Worm (Caenorhabditis elegans) whole organism, L4 larva: ENCODE data around the gene hsd-3.
A peak's percentile ranks its signal among the peaks of the same experiment; 100 is the strongest.

Source experiments
- D1046.2 ChIP-seq: fragments of 200-800 bp; sonication (Bioruptor generic); IDR thresholded peaks from 2 replicates; pipeline ENCODE4 v1.3.6; 2022; ENCODE audit warnings: missing genetic modification characterization, missing compliant biosample characterization
- T26A8.4 ChIP-seq: fragments of 200-800 bp; sonication (Bioruptor generic); IDR thresholded peaks from 2 replicates; pipeline ENCODE4 v1.3.6; 2022; ENCODE audit warnings: missing genetic modification characterization, missing compliant biosample characterization
- Y105C5A.15 ChIP-seq: fragments of 200-800 bp; sonication (Bioruptor generic); IDR thresholded peaks from 2 replicates; pipeline ENCODE4 v1.3.6; 2022; ENCODE audit warnings: missing genetic modification characterization, missing compliant biosample characterization
- aly-2 ChIP-seq: sonication (generic microtip); optimal IDR thresholded peaks from 2 replicates; lab custom pipeline; 2018; ENCODE audit warnings: missing biosample characterization, missing genetic modification characterization
- ceh-20 ChIP-seq: fragments of 200-800 bp; sonication (Bioruptor generic); IDR thresholded peaks from 2 replicates; pipeline ENCODE4 v1.3.6; 2022; ENCODE audit warnings: missing genetic modification reagents, missing genetic modification characterization, missing compliant biosample characterization
- ceh-44 ChIP-seq: fragments of 200-800 bp; sonication (Bioruptor generic); IDR thresholded peaks from 2 replicates; pipeline ENCODE4 v1.3.6; 2022; ENCODE audit warnings: missing genetic modification reagents, missing genetic modification characterization, missing compliant biosample characterization
- ces-1 ChIP-seq: fragments of 150-350 bp; sonication (generic microtip); optimal IDR thresholded peaks from 4 replicates; lab custom pipeline; 2014; ENCODE audit warnings: missing biosample characterization, missing genetic modification reagents, missing genetic modification characterization
- daf-16 ChIP-seq, 3 experiments: sonication (generic microtip); optimal IDR thresholded peaks; 2 replicates each; lab custom pipeline; 2016 to 2017; ENCODE audit warnings: missing genetic modification characterization in 3 of 3, missing genetic modification reagents in 3 of 3, mild to moderate bottlenecking in 2 of 3, missing compliant biosample characterization in 2 of 3, missing biosample characterization in 1 of 3, moderate library complexity in 1 of 3
- daf-19 ChIP-seq: fragments of 200-800 bp; sonication (Bioruptor generic); conservative IDR thresholded peaks from 2 replicates; pipeline ENCODE4 v1.3.6; 2022; ENCODE audit warnings: missing genetic modification characterization, missing compliant biosample characterization
- dmd-6 ChIP-seq: fragments of 200-800 bp; sonication (Bioruptor generic); IDR thresholded peaks from 2 replicates; pipeline ENCODE4 v1.3.6; 2022; ENCODE audit warnings: missing genetic modification reagents, missing genetic modification characterization, missing compliant biosample characterization
- dmd-9 ChIP-seq: fragments of 200-800 bp; sonication (Bioruptor generic); IDR thresholded peaks from 2 replicates; pipeline ENCODE4 v1.3.6; 2022; ENCODE audit warnings: missing genetic modification reagents, missing genetic modification characterization, missing compliant biosample characterization
- duxl-1 ChIP-seq: sonication (generic microtip); optimal IDR thresholded peaks from 2 replicates; lab custom pipeline; 2016; ENCODE audit warnings: mild to moderate bottlenecking, missing genetic modification characterization, moderate library complexity, missing compliant biosample characterization; ENCODE audit not compliant: poor library complexity
- egl-27 ChIP-seq: sonication (generic microtip); optimal IDR thresholded peaks from 3 replicates; lab custom pipeline; 2017; ENCODE audit warnings: missing biosample characterization, missing genetic modification reagents, missing genetic modification characterization
- fkh-10 ChIP-seq: fragments of 150-350 bp; optimal IDR thresholded peaks from 2 replicates; lab custom pipeline; 2014; ENCODE audit warnings: missing biosample characterization, missing genetic modification reagents, missing genetic modification characterization
- gei-8 ChIP-seq: fragments of 200-800 bp; sonication (Bioruptor generic); optimal IDR thresholded peaks from 2 replicates; lab custom pipeline; 2018; ENCODE audit warnings: mild to moderate bottlenecking, missing genetic modification characterization, missing compliant biosample characterization
- hif-1 ChIP-seq, 2 experiments: sonication (generic microtip); optimal IDR thresholded peaks; 2 replicates each; lab custom pipeline; 2016 to 2017; ENCODE audit warnings: missing compliant biosample characterization in 2 of 2, missing genetic modification characterization in 2 of 2, missing genetic modification reagents in 2 of 2, missing genotype in 2 of 2, mild to moderate bottlenecking in 1 of 2
- hlh-11 ChIP-seq: fragments of 200-800 bp; sonication (Bioruptor generic); optimal IDR thresholded peaks from 2 replicates; lab custom pipeline; 2018; ENCODE audit warnings: mild to moderate bottlenecking, missing genetic modification characterization, missing compliant biosample characterization
- hlh-30 ChIP-seq: sonication (generic microtip); optimal IDR thresholded peaks from 2 replicates; lab custom pipeline; 2017; ENCODE audit warnings: antibody characterized with exemption, mild to moderate bottlenecking, missing genetic modification characterization, missing compliant biosample characterization; ENCODE audit not compliant: insufficient read depth
- lim-7 ChIP-seq: fragments of 200-800 bp; sonication (Bioruptor generic); IDR thresholded peaks from 2 replicates; pipeline ENCODE4 v1.3.6; 2022; ENCODE audit warnings: missing genetic modification characterization, missing compliant biosample characterization
- lin-15B ChIP-seq: fragments of 150-350 bp; sonication (generic microtip); optimal IDR thresholded peaks from 3 replicates; lab custom pipeline; 2014; ENCODE audit warnings: missing biosample characterization, missing genetic modification characterization
- lin-29 ChIP-seq: fragments of 200-800 bp; sonication (Bioruptor generic); IDR thresholded peaks from 2 replicates; pipeline ENCODE4 v1.3.6; 2022; ENCODE audit warnings: missing genetic modification reagents, missing genetic modification characterization, missing compliant biosample characterization
- mdt-29 ChIP-seq: fragments of 200-800 bp; sonication (Bioruptor generic); IDR thresholded peaks from 2 replicates; pipeline ENCODE4 v1.3.6; 2022; ENCODE audit warnings: missing genetic modification reagents, missing genetic modification characterization, missing compliant biosample characterization
- mxl-2 ChIP-seq: fragments of 200-800 bp; sonication (Bioruptor generic); conservative IDR thresholded peaks from 2 replicates; pipeline ENCODE4 v1.3.6; 2022; ENCODE audit warnings: missing genetic modification reagents, missing genetic modification characterization, missing compliant biosample characterization
- nhr-10 ChIP-seq: fragments of 150-350 bp; optimal IDR thresholded peaks from 2 replicates; lab custom pipeline; 2014; ENCODE audit warnings: missing biosample characterization, missing genetic modification characterization
- nhr-11 ChIP-seq: fragments of 150-350 bp; optimal IDR thresholded peaks from 2 replicates; lab custom pipeline; 2014; ENCODE audit warnings: missing biosample characterization, missing genetic modification characterization
- nhr-111 ChIP-seq: fragments of 200-800 bp; sonication (Bioruptor generic); optimal IDR thresholded peaks from 2 replicates; lab custom pipeline; 2018; ENCODE audit warnings: mild to moderate bottlenecking, missing genetic modification characterization, missing compliant biosample characterization
- nhr-42 ChIP-seq: fragments of 200-800 bp; sonication (Bioruptor generic); IDR thresholded peaks from 2 replicates; pipeline ENCODE4 v1.3.6; 2022; ENCODE audit warnings: missing genetic modification characterization, missing compliant biosample characterization
- nhr-6 ChIP-seq: fragments of 150-350 bp; optimal IDR thresholded peaks from 2 replicates; lab custom pipeline; 2014; ENCODE audit warnings: missing biosample characterization, missing genetic modification characterization
- nhr-77 ChIP-seq: fragments of 150-350 bp; optimal IDR thresholded peaks from 2 replicates; lab custom pipeline; 2014; ENCODE audit warnings: missing biosample characterization, missing genetic modification characterization
- pha-4 ChIP-seq, 2 experiments: fragments of 150-350 bp in 1 of 2; fragments of 200-800 bp in 1 of 2; sonication (Bioruptor generic) in 1 of 2; IDR thresholded peaks in 1 of 2; optimal IDR thresholded peaks in 1 of 2; 2 replicates each; pipeline versions ENCODE4 v1.3.6 to Lab custom; 2014 to 2022; ENCODE audit warnings: missing genetic modification characterization in 2 of 2, missing genetic modification reagents in 2 of 2, missing biosample characterization in 1 of 2, missing compliant biosample characterization in 1 of 2
- php-3 ChIP-seq: fragments of 200-800 bp; sonication (Bioruptor generic); IDR thresholded peaks from 2 replicates; pipeline ENCODE4 v1.3.6; 2022; ENCODE audit warnings: missing genetic modification reagents, missing genetic modification characterization, missing compliant biosample characterization
- saeg-2 ChIP-seq: fragments of 200-800 bp; sonication (Bioruptor generic); IDR thresholded peaks from 2 replicates; pipeline ENCODE4 v1.3.6; 2022; ENCODE audit warnings: missing genetic modification reagents, missing genetic modification characterization, missing compliant biosample characterization
- set-16 ChIP-seq: fragments of 200-800 bp; sonication (Bioruptor generic); IDR thresholded peaks from 2 replicates; pipeline ENCODE4 v1.3.6; 2022; ENCODE audit warnings: missing genetic modification reagents, missing genetic modification characterization, missing compliant biosample characterization
- snpc-4 ChIP-seq: fragments of 150-350 bp; optimal IDR thresholded peaks from 2 replicates; lab custom pipeline; 2014; ENCODE audit warnings: missing biosample characterization, missing genetic modification characterization
- spr-1 ChIP-seq: sonication (generic microtip); optimal IDR thresholded peaks from 2 replicates; lab custom pipeline; 2016; ENCODE audit warnings: mild to moderate bottlenecking, missing genetic modification characterization, missing compliant biosample characterization
- unc-62 ChIP-seq, 3 experiments: fragments of 150-350 bp in 1 of 3; sonication (generic microtip); optimal IDR thresholded peaks in 2 of 3; peaks in 1 of 3; 1 replicate in 1 of 3; 2 replicates in 2 of 3; lab custom pipeline; 2014 to 2017; ENCODE audit warnings: missing biosample characterization in 3 of 3, missing genetic modification characterization in 3 of 3, missing genetic modification reagents in 3 of 3, missing genotype in 1 of 3
- zip-11 ChIP-seq: fragments of 200-800 bp; sonication (Bioruptor generic); IDR thresholded peaks from 2 replicates; pipeline ENCODE4 v1.3.6; 2022; ENCODE audit warnings: missing genetic modification characterization, missing compliant biosample characterization
- zip-2 ChIP-seq: fragments of 150-350 bp; optimal IDR thresholded peaks from 2 replicates; lab custom pipeline; 2014; ENCODE audit warnings: missing biosample characterization, missing genetic modification characterization

hsd-3 gene

ce11 chrX:5024300-5024699 is 15.2 kb downstream of the hsd-3 start, which contains the start of gene ZC449.1:
TSS of gene ZC449.1 (plus strand) at chrX:5024420.
- TF ChIP-seq gei-8 (GFP tag; lab: Kevin White, UChicago) (no peak), nhr-11 (tag; lab: Kevin White, UChicago) (no peak), unc-62 (GFP tag; optimal IDR thresholded peaks at IDR 0.05 in 1 of 2; lab: Kevin White, UChicago) (peak in 1 of 2 experiments; percentile 17), unc-62 (tag; optimal IDR thresholded peaks at IDR 0.05; lab: Kevin White, UChicago) (no peak)

- TF ChIP-seq saeg-2 (GFP tag; lab: Robert Waterston, UW): no peak
- no peak for TF ChIP-seq lin-29 (GFP tag; lab: Robert Waterston, UW)
- TF ChIP-seq dmd-6 (GFP tag; lab: Robert Waterston, UW): no peak
- TF ChIP-seq Y105C5A.15 (GFP tag; lab: Robert Waterston, UW): no peak
- TF ChIP-seq nhr-77: no peak
- TF ChIP-seq duxl-1 (tag; lab: Kevin White, UChicago): no peak
- TF ChIP-seq T26A8.4 (GFP tag; lab: Robert Waterston, UW): no peak
- TF ChIP-seq zip-2 (tag; lab: Kevin White, UChicago): no peak
- no peak for TF ChIP-seq daf-19 (GFP tag; lab: Robert Waterston, UW)
- no peak for TF ChIP-seq dmd-9 (GFP tag; lab: Robert Waterston, UW)
- no peak for TF ChIP-seq zip-11 (GFP tag; lab: Robert Waterston, UW)
- no peak for TF ChIP-seq lim-7 (GFP tag; lab: Robert Waterston, UW)
- TF ChIP-seq pha-4 (GFP tag; IDR thresholded peaks at IDR 0.05; lab: Robert Waterston, UW): no peak
- no peak for TF ChIP-seq pha-4 (tag; optimal IDR thresholded peaks at IDR 0.05; lab: Kevin White, UChicago)
- TF ChIP-seq aly-2: no peak
- no peak for TF ChIP-seq ceh-44
- no peak for TF ChIP-seq nhr-111
- TF ChIP-seq nhr-6 (tag; lab: Kevin White, UChicago): no peak
- TF ChIP-seq set-16 (GFP tag; lab: Robert Waterston, UW): no peak
- no peak for TF ChIP-seq hlh-11 (tag; lab: Kevin White, UChicago)
These were observed 17.4 kb downstream of the hsd-3 start for ce11 chrX:5026461-5026860.

- TF ChIP-seq lin-15B (no peak), hif-1 (tag; optimal IDR thresholded peaks at IDR 0.05; lab: Kevin White, UChicago) (no peak), mdt-29 (GFP tag; lab: Robert Waterston, UW) (no peak), hlh-30 (tag; lab: Kevin White, UChicago) (no peak), saeg-2 (GFP tag; lab: Robert Waterston, UW) (no peak), fkh-10 (GFP tag; lab: Kevin White, UChicago) (no peak), hlh-11 (tag; lab: Kevin White, UChicago) (peak; percentile 2), spr-1 (tag; lab: Kevin White, UChicago) (no peak), D1046.2 (no peak), nhr-42 (GFP tag; lab: Robert Waterston, UW) (no peak), nhr-10 (tag; lab: Kevin White, UChicago) (no peak), dmd-9 (GFP tag; lab: Robert Waterston, UW) (no peak), daf-16 (GFP tag; optimal IDR thresholded peaks at IDR 0.05; lab: Kevin White, UChicago) (peak in 1 of 2 experiments; percentile 1), daf-16 (tag; optimal IDR thresholded peaks at IDR 0.05; lab: Kevin White, UChicago) (no peak), ces-1 (peak; percentile 78), daf-19 (GFP tag; lab: Robert Waterston, UW) (no peak), php-3 (GFP tag; lab: Robert Waterston, UW) (no peak), snpc-4 (tag; lab: Kevin White, UChicago) (no peak), nhr-6 (tag; lab: Kevin White, UChicago) (no peak), mxl-2 (GFP tag; lab: Robert Waterston, UW) (no peak), egl-27 (no peak), ceh-20 (GFP tag; lab: Robert Waterston, UW) (peak; percentile 41; the same call in 1 of the 2 replicates), Y105C5A.15 (GFP tag; lab: Robert Waterston, UW) (no peak), unc-62 (GFP tag; optimal IDR thresholded peaks at IDR 0.05 in 1 of 2; lab: Kevin White, UChicago) (peak in 1 of 2 experiments; percentile 97), unc-62 (tag; optimal IDR thresholded peaks at IDR 0.05; lab: Kevin White, UChicago) (no peak)
These were observed 19.0 kb downstream of the hsd-3 start for ce11 chrX:5027923-5028592.
